Worm (Caenorhabditis elegans): ENCODE data around the gene Y24D9A.6.
A peak's percentile ranks its signal among the peaks of the same experiment; 100 is the strongest.

Y24D9A.6 gene

ce11 chrIV:4398420-4398819 is 1.8 kb downstream of the Y24D9A.6 start:
- TF ChIP-seq nhr-25 (tag; optimal IDR thresholded peaks at IDR 0.05): peak; percentile 53
- TF ChIP-seq sma-9 (GFP tag; optimal IDR thresholded peaks at IDR 0.05): peak; percentile 26
- no peak for TF ChIP-seq sma-9 (tag; optimal IDR thresholded peaks at IDR 0.05)
- no peak for TF ChIP-seq fos-1 (tag; optimal IDR thresholded peaks at IDR 0.05)
- TF ChIP-seq nhr-129 (tag; optimal IDR thresholded peaks at IDR 0.05): peak; percentile 2
- TF ChIP-seq lsy-2 (tag; optimal IDR thresholded peaks at IDR 0.05): no peak
- TF ChIP-seq nhr-21 (tag; optimal IDR thresholded peaks at IDR 0.05): peak; percentile 45
- TF ChIP-seq unc-55 (GFP tag; optimal IDR thresholded peaks at IDR 0.05): peak; percentile 16
- TF ChIP-seq mdl-1 (tag; optimal IDR thresholded peaks at IDR 0.05): peak in 1 of 2 experiments; percentile 8
- peak; percentile 12 for TF ChIP-seq Y55F3AM.14 (GFP tag; optimal IDR thresholded peaks at IDR 0.05)
- peak; percentile 51 for TF ChIP-seq F13H6.1 (tag; optimal IDR thresholded peaks at IDR 0.05)
- no peak for TF ChIP-seq nhr-12 (tag; optimal IDR thresholded peaks at IDR 0.05)
- TF ChIP-seq blmp-1 (tag; optimal IDR thresholded peaks at IDR 0.05; ENCODE audit: insufficient read depth): peak; percentile 38

ce11 chrIV:4397586-4397985 is 2.6 kb downstream of the Y24D9A.6 start:
- TF ChIP-seq elt-3 (tag; optimal IDR thresholded peaks at IDR 0.05) (no peak), F13H6.1 (tag; optimal IDR thresholded peaks at IDR 0.05) (no peak), ztf-4 (tag; optimal IDR thresholded peaks at IDR 0.05) (no peak), egl-27 (tag; optimal IDR thresholded peaks at IDR 0.05) (no peak), sma-3 (GFP tag; optimal IDR thresholded peaks at IDR 0.05) (no peak), mdl-1 (tag; optimal IDR thresholded peaks at IDR 0.05) (no peak), nhr-23 (tag; optimal IDR thresholded peaks at IDR 0.05) (no peak), C34F6.9 (tag; optimal IDR thresholded peaks at IDR 0.05) (no peak), nhr-12 (tag; optimal IDR thresholded peaks at IDR 0.05) (no peak), elt-1 (tag; optimal IDR thresholded peaks at IDR 0.05) (no peak), unc-39 (tag; optimal IDR thresholded peaks at IDR 0.05) (no peak), sem-4 (tag; optimal IDR thresholded peaks at IDR 0.05) (no peak), lin-11 (tag; optimal IDR thresholded peaks at IDR 0.05) (no peak), sma-9 (GFP tag; optimal IDR thresholded peaks at IDR 0.05) (no peak), sma-9 (tag; optimal IDR thresholded peaks at IDR 0.05) (no peak), nhr-77 (tag; optimal IDR thresholded peaks at IDR 0.05) (no peak), fos-1 (tag; optimal IDR thresholded peaks at IDR 0.05) (no peak)

ce11 chrIV:4397111-4397510 is 3.1 kb downstream of the Y24D9A.6 start:
- TF ChIP-seq blmp-1 (tag; optimal IDR thresholded peaks at IDR 0.05; ENCODE audit: insufficient read depth) (peak; percentile 41), unc-39 (tag; optimal IDR thresholded peaks at IDR 0.05) (no peak), skn-1 (tag; optimal IDR thresholded peaks at IDR 0.05) (no peak), sma-3 (GFP tag; optimal IDR thresholded peaks at IDR 0.05) (peak; percentile 1), fos-1 (tag; optimal IDR thresholded peaks at IDR 0.05) (peak; percentile 25), sem-4 (tag; optimal IDR thresholded peaks at IDR 0.05) (peak; percentile 19), nhr-10 (tag; optimal IDR thresholded peaks at IDR 0.05) (no peak), unc-62 (GFP tag; optimal IDR thresholded peaks at IDR 0.05) (no peak), alr-1 (tag; optimal IDR thresholded peaks at IDR 0.05) (no peak), lin-11 (tag; optimal IDR thresholded peaks at IDR 0.05) (no peak), nhr-6 (tag; optimal IDR thresholded peaks at IDR 0.05) (no peak), nhr-23 (tag; optimal IDR thresholded peaks at IDR 0.05) (no peak), lin-39 (tag; optimal IDR thresholded peaks at IDR 0.05) (no peak), nhr-11 (tag; optimal IDR thresholded peaks at IDR 0.05) (no peak), sma-9 (GFP tag; optimal IDR thresholded peaks at IDR 0.05) (no peak), sma-9 (tag; optimal IDR thresholded peaks at IDR 0.05) (no peak), nhr-12 (tag; optimal IDR thresholded peaks at IDR 0.05) (no peak), ztf-11 (tag; optimal IDR thresholded peaks at IDR 0.05) (no peak), nhr-25 (tag; optimal IDR thresholded peaks at IDR 0.05) (no peak), crh-2 (tag; optimal IDR thresholded peaks at IDR 0.05) (peak; percentile 2), peb-1 (tag; optimal IDR thresholded peaks at IDR 0.05) (no peak), F13H6.1 (tag; optimal IDR thresholded peaks at IDR 0.05) (no peak), nhr-77 (tag; optimal IDR thresholded peaks at IDR 0.05) (no peak), nhr-21 (tag; optimal IDR thresholded peaks at IDR 0.05) (no peak), elt-1 (tag; optimal IDR thresholded peaks at IDR 0.05) (no peak)

- no peak for TF ChIP-seq aly-2 (tag; optimal IDR thresholded peaks at IDR 0.05)
- TF ChIP-seq nhr-21 (tag; optimal IDR thresholded peaks at IDR 0.05): peak; percentile 38
- peak; percentile 51 for TF ChIP-seq nhr-25 (tag; optimal IDR thresholded peaks at IDR 0.05)
- no peak for TF ChIP-seq C34F6.9 (tag; optimal IDR thresholded peaks at IDR 0.05)
- no peak for TF ChIP-seq F13H6.1 (tag; optimal IDR thresholded peaks at IDR 0.05)
- TF ChIP-seq alr-1 (tag; optimal IDR thresholded peaks at IDR 0.05): no peak
- no peak for TF ChIP-seq lin-13 (GFP tag; optimal IDR thresholded peaks at IDR 0.05)
- no peak for TF ChIP-seq ztf-1 (GFP tag; conservative IDR thresholded peaks at IDR 0.05)
- TF ChIP-seq nhr-10 (tag; optimal IDR thresholded peaks at IDR 0.05): no peak
- TF ChIP-seq lsy-2 (tag; optimal IDR thresholded peaks at IDR 0.05): no peak
- TF ChIP-seq ama-1 (optimal IDR thresholded peaks at IDR 0.05): no peak
- TF ChIP-seq fos-1 (tag; optimal IDR thresholded peaks at IDR 0.05): peak; percentile 34
- no peak for TF ChIP-seq ZK546.5 (tag; optimal IDR thresholded peaks at IDR 0.05)
- no peak for TF ChIP-seq snpc-4 (tag; optimal IDR thresholded peaks at IDR 0.05)
- TF ChIP-seq mab-5 (tag; optimal IDR thresholded peaks at IDR 0.05): no peak
- peak; percentile 59 for TF ChIP-seq blmp-1 (tag; optimal IDR thresholded peaks at IDR 0.05; ENCODE audit: insufficient read depth)
- no peak for TF ChIP-seq mdl-1 (tag; optimal IDR thresholded peaks at IDR 0.05)
- no peak for TF ChIP-seq ztf-11 (tag; optimal IDR thresholded peaks at IDR 0.05)
- peak; percentile 9 for TF ChIP-seq sma-3 (GFP tag; optimal IDR thresholded peaks at IDR 0.05)
- no peak for TF ChIP-seq elt-1 (tag; optimal IDR thresholded peaks at IDR 0.05)
Observed at ce11 chrIV:4396052-4396821, 4.0 kb downstream of the Y24D9A.6 start.
